Worm (Caenorhabditis elegans): ENCODE data around the gene C24A8.5.
A peak's percentile ranks its signal among the peaks of the same experiment; 100 is the strongest.

C24A8.5 gene

ce11 chrX:4311668-4312067, 17.0 kb downstream of the C24A8.5 start, which contains the start of gene C52B9.8:
Gene C52B9.8, minus strand, starts transcription at chrX:4311768.
- TF ChIP-seq ets-4 (GFP tag; optimal IDR thresholded peaks at IDR 0.05) (no peak), attf-6 (GFP tag; IDR thresholded peaks at IDR 0.05) (no peak), attf-3 (GFP tag; conservative IDR thresholded peaks at IDR 0.05) (no peak), rpc-1 (optimal IDR thresholded peaks at IDR 0.05) (no peak), rpc-1 (tag; optimal IDR thresholded peaks at IDR 0.05) (no peak), lir-1 (GFP tag; conservative IDR thresholded peaks at IDR 0.05) (no peak), madf-10 (tag; optimal IDR thresholded peaks at IDR 0.05) (no peak), let-607 (tag; optimal IDR thresholded peaks at IDR 0.05) (no peak), F22D6.2 (tag; optimal IDR thresholded peaks at IDR 0.05) (no peak), nfya-1 (tag; optimal IDR thresholded peaks at IDR 0.05; ENCODE audit: borderline replicate concordance, insufficient read depth) (no peak), D2030.7 (GFP tag; IDR thresholded peaks at IDR 0.05) (no peak), Y79H2A.3 (GFP tag; conservative IDR thresholded peaks at IDR 0.05) (no peak), dpl-1 (GFP tag; optimal IDR thresholded peaks at IDR 0.05) (no peak), rec-8 (tag; optimal IDR thresholded peaks at IDR 0.05) (no peak), hmg-1.2 (GFP tag; IDR thresholded peaks at IDR 0.05) (no peak), aptf-3 (GFP tag; IDR thresholded peaks at IDR 0.05) (no peak), zim-3 (tag; optimal IDR thresholded peaks at IDR 0.05) (no peak), die-1 (tag; optimal IDR thresholded peaks at IDR 0.05) (no peak), mxl-1 (tag; optimal IDR thresholded peaks at IDR 0.05) (no peak), ztf-26 (tag; optimal IDR thresholded peaks at IDR 0.05) (no peak)

- TF ChIP-seq rpc-1 (optimal IDR thresholded peaks at IDR 0.05): no peak
- TF ChIP-seq rpc-1 (tag; optimal IDR thresholded peaks at IDR 0.05): no peak
- TF ChIP-seq B0019.2 (GFP tag; conservative IDR thresholded peaks at IDR 0.05): no peak
- TF ChIP-seq let-607 (tag; optimal IDR thresholded peaks at IDR 0.05): peak; percentile 11 to 20
- peak; percentile 81 for TF ChIP-seq nhr-80 (tag; optimal IDR thresholded peaks at IDR 0.05)
- TF ChIP-seq attf-5 (GFP tag; optimal IDR thresholded peaks at IDR 0.05): peak; percentile 39
Observed at ce11 chrX:4307559-4308005, 21.1 kb downstream of the C24A8.5 start.

- TF ChIP-seq die-1 (tag; optimal IDR thresholded peaks at IDR 0.05) (no peak), madf-6 (GFP tag; IDR thresholded peaks at IDR 0.05) (no peak), hlh-26 (GFP tag; conservative IDR thresholded peaks at IDR 0.05) (no peak), T07F8.4 (tag; optimal IDR thresholded peaks at IDR 0.05) (no peak), F33H1.4 (GFP tag; IDR thresholded peaks at IDR 0.05) (no peak), nfya-2 (GFP tag; IDR thresholded peaks at IDR 0.05) (no peak), ceh-27 (GFP tag; optimal IDR thresholded peaks at IDR 0.05) (no peak), athp-1 (tag; optimal IDR thresholded peaks at IDR 0.05) (no peak), T26A5.8 (tag; optimal IDR thresholded peaks at IDR 0.05) (no peak), repo-1 (tag; optimal IDR thresholded peaks at IDR 0.05) (no peak), snpc-1.1 (tag; optimal IDR thresholded peaks at IDR 0.05; ENCODE audit: insufficient read depth) (no peak), madf-8 (GFP tag; conservative IDR thresholded peaks at IDR 0.05) (no peak), madf-3 (GFP tag; IDR thresholded peaks at IDR 0.05) (no peak)
Observed at ce11 chrX:4306861-4307260, 21.9 kb downstream of the C24A8.5 start, which contains the start of gene pqn-15. Gene pqn-15, minus strand, starts transcription at chrX:4306961.

ce11 chrX:4303200-4303599, 25.5 kb downstream of the C24A8.5 start:
- TF ChIP-seq dpl-1 (GFP tag; optimal IDR thresholded peaks at IDR 0.05) (no peak), B0261.1 (tag; optimal IDR thresholded peaks at IDR 0.05) (no peak), ztf-28 (GFP tag; IDR thresholded peaks at IDR 0.05) (no peak), B0336.3 (GFP tag; IDR thresholded peaks at IDR 0.05) (no peak), ztf-26 (tag; optimal IDR thresholded peaks at IDR 0.05) (no peak), rpc-1 (optimal IDR thresholded peaks at IDR 0.05) (no peak), rpc-1 (tag; optimal IDR thresholded peaks at IDR 0.05) (no peak), F10E7.11 (tag; optimal IDR thresholded peaks at IDR 0.05) (no peak), nfya-2 (GFP tag; IDR thresholded peaks at IDR 0.05) (no peak), Y95B8A.8 (GFP tag; IDR thresholded peaks at IDR 0.05) (no peak)

Data from whole organism, young adult.